Worm (Caenorhabditis elegans) whole organism, late embryonic: ENCODE data around the gene fbxa-182.

ENCODE experiments used
- K02D7.2 ChIP-seq: sonication (generic microtip); optimal IDR thresholded peaks from 2 replicates; lab custom pipeline; 2017; ENCODE audit warnings: mild to moderate bottlenecking, missing genetic modification characterization, missing compliant biosample characterization
- K09A11.1 ChIP-seq: sonication (generic microtip); optimal IDR thresholded peaks from 2 replicates; lab custom pipeline; 2017; ENCODE audit warnings: antibody characterized with exemption, mild to moderate bottlenecking, missing genetic modification characterization, missing compliant biosample characterization; ENCODE audit not compliant: insufficient read depth
- Y22D7AL.16 ChIP-seq: sonication (generic microtip); optimal IDR thresholded peaks from 2 replicates; lab custom pipeline; 2016; ENCODE audit warnings: missing genetic modification characterization, missing compliant biosample characterization
- ama-1 ChIP-seq: fragments of 150-350 bp; optimal IDR thresholded peaks from 2 replicates; lab custom pipeline; 2014
- ceh-14 ChIP-seq: sonication (generic microtip); optimal IDR thresholded peaks from 2 replicates; lab custom pipeline; 2016; ENCODE audit warnings: missing genotype, missing genetic modification characterization, missing compliant biosample characterization
- ceh-22 ChIP-seq: sonication (generic microtip); optimal IDR thresholded peaks from 2 replicates; lab custom pipeline; 2017; ENCODE audit warnings: missing biosample characterization, missing genetic modification characterization
- ceh-31 ChIP-seq: sonication (generic microtip); optimal IDR thresholded peaks from 2 replicates; lab custom pipeline; 2016; ENCODE audit warnings: missing genetic modification characterization, missing compliant biosample characterization
- ceh-6 ChIP-seq: fragments of 200-800 bp; sonication (Bioruptor generic); optimal IDR thresholded peaks from 2 replicates; lab custom pipeline; 2018; ENCODE audit warnings: mild to moderate bottlenecking, missing genetic modification characterization, missing compliant biosample characterization
- dve-1 ChIP-seq: sonication (generic microtip); optimal IDR thresholded peaks from 2 replicates; lab custom pipeline; 2017; ENCODE audit warnings: antibody characterized with exemption, mild to moderate bottlenecking, missing genetic modification characterization, missing compliant biosample characterization
- ets-4 ChIP-seq: sonication (generic microtip); optimal IDR thresholded peaks from 2 replicates; lab custom pipeline; 2016; ENCODE audit warnings: missing genetic modification characterization, missing compliant biosample characterization
- fax-1 ChIP-seq: sonication (generic microtip); optimal IDR thresholded peaks from 2 replicates; lab custom pipeline; 2016; ENCODE audit warnings: missing genotype, missing genetic modification characterization, missing compliant biosample characterization
- fkh-10 ChIP-seq: fragments of 150-350 bp; optimal IDR thresholded peaks from 2 replicates; lab custom pipeline; 2014; ENCODE audit warnings: missing biosample characterization, missing genetic modification reagents, missing genetic modification characterization
- hlh-15 ChIP-seq: sonication (generic microtip); optimal IDR thresholded peaks from 2 replicates; lab custom pipeline; 2016; ENCODE audit warnings: missing genetic modification characterization, missing compliant biosample characterization
- hlh-8 ChIP-seq: sonication (generic microtip); optimal IDR thresholded peaks from 2 replicates; lab custom pipeline; 2016; ENCODE audit warnings: missing genotype, missing genetic modification characterization, missing compliant biosample characterization
- mec-3 ChIP-seq: sonication (generic microtip); optimal IDR thresholded peaks from 2 replicates; lab custom pipeline; 2016; ENCODE audit warnings: borderline replicate concordance, missing genetic modification characterization, missing compliant biosample characterization
- nfya-1 ChIP-seq: sonication (generic microtip); optimal IDR thresholded peaks from 2 replicates; lab custom pipeline; 2017; ENCODE audit warnings: missing genetic modification characterization, mild to moderate bottlenecking, missing compliant biosample characterization, antibody characterized with exemption, moderate library complexity
- nhr-11 ChIP-seq: fragments of 150-350 bp; optimal IDR thresholded peaks from 2 replicates; lab custom pipeline; 2014; ENCODE audit warnings: missing biosample characterization, missing genetic modification characterization
- nhr-232 ChIP-seq: sonication (generic microtip); optimal IDR thresholded peaks from 2 replicates; lab custom pipeline; 2016; ENCODE audit warnings: missing genetic modification characterization, missing compliant biosample characterization
- odd-2 ChIP-seq: sonication (generic microtip); optimal IDR thresholded peaks from 2 replicates; lab custom pipeline; 2017; ENCODE audit warnings: antibody characterized with exemption, mild to moderate bottlenecking, missing genetic modification characterization, missing compliant biosample characterization
- pag-3 ChIP-seq: sonication (generic microtip); optimal IDR thresholded peaks from 2 replicates; lab custom pipeline; 2016; ENCODE audit warnings: missing compliant biosample characterization, missing genetic modification characterization, borderline replicate concordance
- pax-1 ChIP-seq: fragments of 150-350 bp; optimal IDR thresholded peaks from 2 replicates; lab custom pipeline; 2014; ENCODE audit warnings: missing biosample characterization, missing genetic modification characterization
- pha-2 ChIP-seq: sonication (generic microtip); optimal IDR thresholded peaks from 2 replicates; lab custom pipeline; 2017; ENCODE audit warnings: mild to moderate bottlenecking, missing genetic modification characterization, missing compliant biosample characterization
- pqm-1 ChIP-seq: sonication (generic microtip); optimal IDR thresholded peaks from 2 replicates; lab custom pipeline; 2016; ENCODE audit warnings: missing genetic modification characterization, missing compliant biosample characterization
- ref-2 ChIP-seq: sonication (generic microtip); optimal IDR thresholded peaks from 2 replicates; lab custom pipeline; 2016; ENCODE audit warnings: missing genetic modification characterization, missing compliant biosample characterization
- sdc-2 ChIP-seq: sonication (generic microtip); optimal IDR thresholded peaks from 2 replicates; lab custom pipeline; 2016; ENCODE audit warnings: missing genotype, missing genetic modification characterization, missing compliant biosample characterization
- sox-2 ChIP-seq: fragments of 200-800 bp; sonication (Bioruptor generic); IDR thresholded peaks from 2 replicates; pipeline ENCODE4 v1.3.6; 2022; ENCODE audit warnings: missing genetic modification reagents, missing genetic modification characterization, missing compliant biosample characterization
- sox-4 ChIP-seq: sonication (generic microtip); optimal IDR thresholded peaks from 2 replicates; lab custom pipeline; 2017; ENCODE audit warnings: mild to moderate bottlenecking, missing genetic modification characterization, inconsistent platforms, missing compliant biosample characterization
- tbx-7 ChIP-seq: sonication (generic microtip); optimal IDR thresholded peaks from 2 replicates; lab custom pipeline; 2016; ENCODE audit warnings: missing genotype, missing genetic modification characterization, missing compliant biosample characterization
- unc-42 ChIP-seq: sonication (generic microtip); optimal IDR thresholded peaks from 2 replicates; lab custom pipeline; 2016; ENCODE audit warnings: missing genotype, missing genetic modification characterization, missing compliant biosample characterization
- ztf-16 ChIP-seq: sonication (generic microtip); optimal IDR thresholded peaks from 2 replicates; lab custom pipeline; 2017; ENCODE audit warnings: missing genetic modification characterization, missing compliant biosample characterization

The fbxa-182 gene

DNA sequence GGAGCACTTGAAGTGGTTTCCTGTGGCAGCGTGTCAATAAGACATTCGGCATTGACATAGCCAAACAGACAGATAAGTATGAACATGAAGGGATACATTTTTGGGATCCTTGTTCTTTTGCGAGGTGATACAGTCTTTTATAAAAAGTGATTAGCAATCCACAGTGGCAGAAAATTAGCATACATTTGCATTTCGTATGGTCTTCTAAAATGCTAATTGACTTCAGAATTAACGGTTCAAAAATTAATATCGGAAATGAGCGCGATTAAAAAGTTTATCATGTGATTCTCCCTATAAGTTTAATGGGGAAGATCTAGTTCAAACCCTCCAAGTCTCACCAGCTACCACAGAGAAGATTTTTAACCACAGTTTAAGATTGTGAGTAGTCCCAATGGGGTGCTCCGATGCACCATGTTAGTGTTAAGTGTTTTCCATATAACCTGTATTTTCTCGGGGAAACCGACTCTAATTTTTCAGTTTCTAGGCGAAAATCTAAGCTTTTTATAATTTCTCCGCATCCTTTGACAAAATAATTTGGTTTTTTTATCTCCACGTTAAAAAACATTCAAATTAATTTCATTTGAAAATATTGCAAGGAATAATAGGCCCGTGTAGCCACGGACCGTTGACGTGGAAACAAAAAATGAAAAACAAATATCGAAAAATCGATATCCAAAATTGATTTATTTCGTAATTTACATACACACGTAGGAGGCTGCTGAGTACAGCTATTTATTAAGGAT, 45.8 kb downstream of the fbxa-182 start, which contains the start of the genes F43C11.12 and F16G10.5:
Gene F43C11.12 (minus strand): TSS at position 101 of the 743 bp plus-strand sequence.
Gene F16G10.5 (plus strand): TSS at position 693 of the 743 bp plus-strand sequence.
- no peak for TF ChIP-seq K09A11.1 (tag; lab: Kevin White, UChicago)
- TF ChIP-seq sox-4 (tag; lab: Kevin White, UChicago), result no peak
- no peak for TF ChIP-seq nhr-232
- TF ChIP-seq ceh-6 (GFP tag; lab: Kevin White, UChicago), result no peak
- TF ChIP-seq sox-2, result no peak
- no peak for TF ChIP-seq nfya-1 (tag; lab: Kevin White, UChicago)
- no peak for TF ChIP-seq ztf-16 (tag; lab: Kevin White, UChicago)
- TF ChIP-seq nhr-11, result no peak
- TF ChIP-seq sdc-2 (tag; lab: Kevin White, UChicago), result no peak
- TF ChIP-seq fkh-10 (GFP tag; lab: Kevin White, UChicago), result no peak
- TF ChIP-seq pax-1 (tag; lab: Kevin White, UChicago), result no peak
- TF ChIP-seq ceh-22 (tag; lab: Kevin White, UChicago), result no peak
- TF ChIP-seq ets-4, result no peak
- no peak for TF ChIP-seq ref-2 (tag; lab: Kevin White, UChicago)
- no peak for TF ChIP-seq ceh-31
- TF ChIP-seq, all 69 proteins: peak for 0

DNA sequence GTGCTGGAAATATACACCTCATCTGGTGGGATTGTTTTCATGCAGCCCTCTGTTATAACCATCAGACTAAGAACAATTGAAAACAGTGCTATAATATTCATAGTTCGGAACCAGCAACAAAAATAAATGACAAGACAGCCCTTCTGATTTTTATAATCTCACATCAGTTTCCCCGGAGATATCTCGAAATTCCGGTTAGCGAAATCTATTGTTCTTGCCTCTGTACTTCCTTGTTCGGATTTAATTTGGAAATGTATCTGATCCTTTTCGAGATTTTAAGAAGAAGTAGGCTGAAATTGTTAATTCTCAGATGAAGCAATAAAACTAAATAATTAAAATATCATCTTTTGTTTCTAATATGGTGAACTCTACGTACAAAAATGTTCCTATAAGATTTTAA, 48.9 kb downstream of the fbxa-182 start, which contains the start of gene F43C11.11:
Gene F43C11.11 (minus strand): TSS at position 101 of the 400 bp plus-strand sequence.
- no peak for TF ChIP-seq hlh-15 (tag; lab: Kevin White, UChicago)
- TF ChIP-seq unc-42 (tag; lab: Kevin White, UChicago), result no peak
- TF ChIP-seq pha-2 (tag; lab: Kevin White, UChicago), result no peak
- TF ChIP-seq odd-2 (tag; lab: Kevin White, UChicago), result no peak
- no peak for TF ChIP-seq Y22D7AL.16 (tag; lab: Kevin White, UChicago)
- TF ChIP-seq ceh-14 (tag; lab: Kevin White, UChicago), result no peak
- TF ChIP-seq ama-1, result no peak
- TF ChIP-seq pqm-1 (tag; lab: Kevin White, UChicago), result no peak
- TF ChIP-seq mec-3 (tag; lab: Kevin White, UChicago), result no peak
- no peak for TF ChIP-seq tbx-7 (tag; lab: Kevin White, UChicago)
- TF ChIP-seq dve-1 (tag; lab: Kevin White, UChicago), result no peak
- TF ChIP-seq sox-4 (tag; lab: Kevin White, UChicago), result no peak
- TF ChIP-seq pag-3 (tag; lab: Kevin White, UChicago), result no peak
- no peak for TF ChIP-seq fax-1
- TF ChIP-seq K02D7.2 (tag; lab: Kevin White, UChicago), result no peak

DNA sequence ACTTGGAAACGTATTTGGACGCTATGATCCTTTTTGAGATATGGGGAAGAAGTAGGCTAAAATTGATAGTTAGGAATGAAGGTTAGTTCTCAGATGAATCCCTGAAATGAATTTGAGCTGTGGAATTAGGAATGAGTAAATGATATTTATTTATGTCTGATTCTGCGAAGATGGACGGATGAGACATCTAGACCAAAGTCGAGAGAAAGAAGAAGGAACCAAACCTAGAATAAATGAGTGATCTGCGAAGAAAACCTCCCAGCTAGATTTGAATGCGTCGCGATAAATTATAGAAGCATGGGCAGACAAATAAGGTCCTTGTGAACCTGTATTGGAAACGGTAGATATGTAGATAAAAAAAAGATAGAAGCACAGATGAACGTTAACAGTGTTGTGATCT, 52.6 kb downstream of the fbxa-182 start, which contains the start of gene F43C11.16:
Gene F43C11.16 (minus strand): TSS at position 101 of the 400 bp plus-strand sequence.
- TF ChIP-seq hlh-8, result no peak
